4 fruit fly cellular contexts compared by ENCODE assay signal in genomic region chrX:2608470-2609157, dm6.
TF ChIP-seq lines count a peak whose summit lies in the region.

Gene Smyd3, minus strand, starts transcription at chrX:2608876.

TF ChIP-seq in whole organism, adult, 20 proteins besides CTCF, POLR2A, EP300 and RAD21 (continued from another document):
- TF ChIP-seq CG5204 (GFP tag; optimal IDR thresholded peaks at IDR 0.05; lab: Kevin White, UChicago) (no peak), CG7045 (GFP tag; optimal IDR thresholded peaks at IDR 0.05; lab: Kevin White, UChicago) (peak; percentile 46)
TF ChIP-seq in whole organism, adult: peak in this region for 15.

TF ChIP-seq in whole organism, embryonic, 481 proteins besides CTCF, POLR2A, EP300 and RAD21 (continued from another document and continues in another):
- TF ChIP-seq en (GFP tag; optimal IDR thresholded peaks at IDR 0.05; lab: Kevin White, UChicago) (peak; percentile 58), wek (GFP tag; optimal IDR thresholded peaks at IDR 0.05; lab: Kevin White, UChicago) (peak; percentile 20), CG2889 (GFP tag; IDR thresholded peaks at IDR 0.05; lab: Robert Waterston, UW) (peak; percentile 76), Atf-2 (GFP tag; optimal IDR thresholded peaks at IDR 0.05; lab: Kevin White, UChicago) (peak; percentile 65), Hey (tag; optimal IDR thresholded peaks at IDR 0.05; lab: Kevin White, UChicago) (no peak), CG10654 (GFP tag; optimal IDR thresholded peaks at IDR 0.05; lab: Kevin White, UChicago) (peak; percentile 64), CG15696 (tag; optimal IDR thresholded peaks at IDR 0.05; lab: Kevin White, UChicago) (peak; percentile 38), Dip2 (GFP tag; IDR thresholded peaks at IDR 0.05; lab: Robert Waterston, UW) (no peak), Sox102F (GFP tag; optimal IDR thresholded peaks at IDR 0.05; lab: Kevin White, UChicago) (peak; percentile 79), CG13624 (GFP tag; optimal IDR thresholded peaks at IDR 0.05; lab: Kevin White, UChicago) (peak; percentile 84), twi (tag; optimal IDR thresholded peaks at IDR 0.05; lab: Kevin White, UChicago) (peak; percentile 28), grn (GFP tag; optimal IDR thresholded peaks at IDR 0.05; lab: Kevin White, UChicago) (no peak), CG10274 (GFP tag; optimal IDR thresholded peaks at IDR 0.05; lab: Kevin White, UChicago) (no peak), CG12391 (tag; optimal IDR thresholded peaks at IDR 0.05; lab: Kevin White, UChicago) (peak; percentile 77), Nf-YB (GFP tag; optimal IDR thresholded peaks at IDR 0.05; lab: Kevin White, UChicago) (peak; percentile 34), CG42726 (GFP tag; IDR thresholded peaks at IDR 0.05; lab: Robert Waterston, UW; ENCODE audit: partially characterized antibody) (no peak), dysf (GFP tag; IDR thresholded peaks at IDR 0.05; lab: Robert Waterston, UW) (peak; percentile 84), ara (GFP tag; IDR thresholded peaks at IDR 0.05; lab: Robert Waterston, UW) (peak; percentile 82), B-H2 (GFP tag; optimal IDR thresholded peaks at IDR 0.05; lab: Kevin White, UChicago) (peak; percentile 52), unpg (GFP tag; optimal IDR thresholded peaks at IDR 0.05; lab: Kevin White, UChicago) (peak; percentile 80), CG12071 (GFP tag; optimal IDR thresholded peaks at IDR 0.05; lab: Kevin White, UChicago) (peak; percentile 53), Hand (GFP tag; optimal IDR thresholded peaks at IDR 0.05; lab: Kevin White, UChicago) (peak; percentile 30), CG10209 (GFP tag; optimal IDR thresholded peaks at IDR 0.05; lab: Kevin White, UChicago) (peak; percentile 59), Awh (GFP tag; IDR thresholded peaks at IDR 0.05; lab: Robert Waterston, UW) (peak; percentile 82), Bdp1 (GFP tag; optimal IDR thresholded peaks at IDR 0.05; lab: Kevin White, UChicago) (peak; percentile 74), tin (GFP tag; optimal IDR thresholded peaks at IDR 0.05; lab: Kevin White, UChicago) (peak; percentile 69), Aef1 (GFP tag; IDR thresholded peaks at IDR 0.05; lab: Robert Waterston, UW) (peak; percentile 87), Lhr (GFP tag; optimal IDR thresholded peaks at IDR 0.05; lab: Kevin White, UChicago) (no peak), CG3163 (GFP tag; optimal IDR thresholded peaks at IDR 0.05; lab: Kevin White, UChicago) (peak; percentile 18), HLH4C (GFP tag; IDR thresholded peaks at IDR 0.05; lab: Robert Waterston, UW; ENCODE audit: partially characterized antibody) (no peak), CG3847 (GFP tag; IDR thresholded peaks at IDR 0.05; lab: Robert Waterston, UW) (peak; percentile 84), pum (GFP tag; optimal IDR thresholded peaks at IDR 0.05; lab: Kevin White, UChicago) (peak; percentile 70), nerfin-1 (tag; optimal IDR thresholded peaks at IDR 0.05; lab: Kevin White, UChicago) (peak; percentile 29), CG13894 (tag; optimal IDR thresholded peaks at IDR 0.05; lab: Kevin White, UChicago) (no peak), Deaf1 (tag; optimal IDR thresholded peaks at IDR 0.05; lab: Kevin White, UChicago) (no peak), Atf6 (GFP tag; IDR thresholded peaks at IDR 0.05; lab: Robert Waterston, UW) (peak; percentile 84), zfh2 (GFP tag; optimal IDR thresholded peaks at IDR 0.05; lab: Kevin White, UChicago) (peak; percentile 76), crp (GFP tag; optimal IDR thresholded peaks at IDR 0.05; lab: Kevin White, UChicago) (peak in 1 of 2 experiments; percentile 34), ase (GFP tag; IDR thresholded peaks at IDR 0.05; lab: Robert Waterston, UW) (peak; percentile 75), CoRest (tag; optimal IDR thresholded peaks at IDR 0.05; lab: Kevin White, UChicago) (peak; percentile 72), CG4730 (GFP tag; IDR thresholded peaks at IDR 0.05; lab: Robert Waterston, UW) (peak; percentile 78), amos (GFP tag; IDR thresholded peaks at IDR 0.05; lab: Robert Waterston, UW; ENCODE audit: partially characterized antibody) (no peak), zen2 (GFP tag; IDR thresholded peaks at IDR 0.05; lab: Robert Waterston, UW; ENCODE audit: partially characterized antibody) (no peak)

TF ChIP-seq in whole organism, prepupa, 60 proteins besides CTCF, POLR2A, EP300 and RAD21 (continued from another document):
- TF ChIP-seq CG11762 (GFP tag; optimal IDR thresholded peaks at IDR 0.05; lab: Kevin White, UChicago; ENCODE audit: insufficient read depth): peak; percentile 70
- TF ChIP-seq Met (GFP tag; optimal IDR thresholded peaks at IDR 0.05; lab: Kevin White, UChicago): no peak
- peak; percentile 77 for TF ChIP-seq CG32006 (GFP tag; optimal IDR thresholded peaks at IDR 0.05; lab: Kevin White, UChicago)
- TF ChIP-seq Sox14 (GFP tag; optimal IDR thresholded peaks at IDR 0.05; lab: Kevin White, UChicago): peak; percentile 91
- TF ChIP-seq CG8119 (GFP tag; IDR thresholded peaks at IDR 0.05; lab: Robert Waterston, UW): peak; percentile 80
- peak; percentile 76 for TF ChIP-seq CG10669 (GFP tag; optimal IDR thresholded peaks at IDR 0.05; lab: Kevin White, UChicago)
- peak; percentile 75 for TF ChIP-seq CG6792 (GFP tag; optimal IDR thresholded peaks at IDR 0.05; lab: Kevin White, UChicago)
- TF ChIP-seq esn (GFP tag; optimal IDR thresholded peaks at IDR 0.05; lab: Kevin White, UChicago): peak; percentile 90
- peak; percentile 89 for TF ChIP-seq lz (GFP tag; optimal IDR thresholded peaks at IDR 0.05; lab: Kevin White, UChicago)
- peak; percentile 70 for TF ChIP-seq CG11902 (GFP tag; optimal IDR thresholded peaks at IDR 0.05; lab: Kevin White, UChicago)
- TF ChIP-seq CG16779 (tag; optimal IDR thresholded peaks at IDR 0.05; lab: Kevin White, UChicago): no peak
- no peak for TF ChIP-seq CG6276 (GFP tag; optimal IDR thresholded peaks at IDR 0.05; lab: Kevin White, UChicago)
- TF ChIP-seq pdm3 (GFP tag; optimal IDR thresholded peaks at IDR 0.05; lab: Kevin White, UChicago): no peak
- TF ChIP-seq cyc (GFP tag; optimal IDR thresholded peaks at IDR 0.05; lab: Kevin White, UChicago): peak; percentile 86
- TF ChIP-seq eg (GFP tag; IDR thresholded peaks at IDR 0.05; lab: Robert Waterston, UW): peak; percentile 91
- peak; percentile 84 for TF ChIP-seq CG10631 (GFP tag; optimal IDR thresholded peaks at IDR 0.05; lab: Kevin White, UChicago)
- TF ChIP-seq salr (GFP tag; optimal IDR thresholded peaks at IDR 0.05; lab: Kevin White, UChicago): no peak
- peak; percentile 72 for TF ChIP-seq Sox15 (GFP tag; optimal IDR thresholded peaks at IDR 0.05; lab: Kevin White, UChicago)
- peak; percentile 88 for TF ChIP-seq Hr4 (GFP tag; optimal IDR thresholded peaks at IDR 0.05; lab: Kevin White, UChicago)
- TF ChIP-seq CG6854 (GFP tag; optimal IDR thresholded peaks at IDR 0.05; lab: Kevin White, UChicago): peak; percentile 2
- TF ChIP-seq CG6808 (GFP tag; optimal IDR thresholded peaks at IDR 0.05; lab: Kevin White, UChicago): no peak
- no peak for TF ChIP-seq vri (GFP tag; optimal IDR thresholded peaks at IDR 0.05; lab: Kevin White, UChicago)
- peak; percentile 91 for TF ChIP-seq CG6163 (GFP tag; IDR thresholded peaks at IDR 0.05; lab: Robert Waterston, UW)
- TF ChIP-seq svp (GFP tag; lab: Kevin White, UChicago): peak; percentile 95
- TF ChIP-seq net (GFP tag; optimal IDR thresholded peaks at IDR 0.05; lab: Kevin White, UChicago): peak; percentile 86
- no peak for TF ChIP-seq fkh (GFP tag; optimal IDR thresholded peaks at IDR 0.05; lab: Kevin White, UChicago)
- no peak for TF ChIP-seq CG9139 (GFP tag; optimal IDR thresholded peaks at IDR 0.05; lab: Kevin White, UChicago)
- no peak for TF ChIP-seq Eip93F (GFP tag; optimal IDR thresholded peaks at IDR 0.05; lab: Kevin White, UChicago)
- no peak for TF ChIP-seq Blimp-1 (GFP tag; optimal IDR thresholded peaks at IDR 0.05; lab: Kevin White, UChicago)
- peak; percentile 88 for TF ChIP-seq Eip75B (GFP tag; optimal IDR thresholded peaks at IDR 0.05; lab: Kevin White, UChicago)
- no peak for TF ChIP-seq CG8319 (GFP tag; optimal IDR thresholded peaks at IDR 0.05; lab: Kevin White, UChicago)
- peak; percentile 78 for TF ChIP-seq CG34406 (GFP tag; optimal IDR thresholded peaks at IDR 0.05; lab: Kevin White, UChicago)
- TF ChIP-seq Hr38 (GFP tag; optimal IDR thresholded peaks at IDR 0.05; lab: Kevin White, UChicago): peak; percentile 16
- peak; percentile 27 for TF ChIP-seq dac (GFP tag; optimal IDR thresholded peaks at IDR 0.05; lab: Kevin White, UChicago)
- TF ChIP-seq CG11294 (GFP tag; IDR thresholded peaks at IDR 0.05; lab: Robert Waterston, UW): peak; percentile 68
- TF ChIP-seq Ets21C (GFP tag; optimal IDR thresholded peaks at IDR 0.05; lab: Kevin White, UChicago): peak; percentile 81
- peak; percentile 72 for TF ChIP-seq Lpt (GFP tag; optimal IDR thresholded peaks at IDR 0.05; lab: Kevin White, UChicago)
- peak; percentile 62 for TF ChIP-seq CG3032 (tag; optimal IDR thresholded peaks at IDR 0.05; lab: Kevin White, UChicago)
- TF ChIP-seq Hr39 (GFP tag; optimal IDR thresholded peaks at IDR 0.05; lab: Kevin White, UChicago): peak; percentile 89
- TF ChIP-seq acj6 (GFP tag; optimal IDR thresholded peaks at IDR 0.05; lab: Kevin White, UChicago): peak; percentile 85

TF ChIP-seq in whole organism, wandering third instar larva, 38 proteins besides CTCF, POLR2A, EP300 and RAD21 (continued from another document):
- TF ChIP-seq CG9705 (GFP tag; optimal IDR thresholded peaks at IDR 0.05; lab: Kevin White, UChicago): peak; percentile 36
- peak; percentile 81 for TF ChIP-seq Hr83 (GFP tag; optimal IDR thresholded peaks at IDR 0.05; lab: Kevin White, UChicago; ENCODE audit: poor library complexity, severe bottlenecking)
- no peak for TF ChIP-seq dsf (GFP tag; optimal IDR thresholded peaks at IDR 0.05; lab: Kevin White, UChicago; ENCODE audit: borderline replicate concordance)
- TF ChIP-seq sv (GFP tag; optimal IDR thresholded peaks at IDR 0.05; lab: Kevin White, UChicago): peak; percentile 76
- peak; percentile 89 for TF ChIP-seq h (GFP tag; optimal IDR thresholded peaks at IDR 0.05; lab: Kevin White, UChicago)
- no peak for TF ChIP-seq Rel (GFP tag; optimal IDR thresholded peaks at IDR 0.05; lab: Kevin White, UChicago)
- peak; percentile 37 for TF ChIP-seq Rel (tag; optimal IDR thresholded peaks at IDR 0.05; lab: Kevin White, UChicago)
- TF ChIP-seq brk (GFP tag; optimal IDR thresholded peaks at IDR 0.05; lab: Kevin White, UChicago): no peak
- TF ChIP-seq Sp1 (GFP tag; optimal IDR thresholded peaks at IDR 0.05; lab: Kevin White, UChicago): peak; percentile 68
- no peak for TF ChIP-seq jim (GFP tag; optimal IDR thresholded peaks at IDR 0.05; lab: Kevin White, UChicago)
- peak; percentile 61 for TF ChIP-seq GATAd (GFP tag; optimal IDR thresholded peaks at IDR 0.05; lab: Kevin White, UChicago)
- TF ChIP-seq lola (GFP tag; optimal IDR thresholded peaks at IDR 0.05; lab: Kevin White, UChicago): no peak
- no peak for TF ChIP-seq N (GFP tag; optimal IDR thresholded peaks at IDR 0.05; lab: Kevin White, UChicago)
- no peak for TF ChIP-seq Abd-B (GFP tag; optimal IDR thresholded peaks at IDR 0.05; lab: Kevin White, UChicago)
- peak; percentile 9 for TF ChIP-seq Mio (GFP tag; optimal IDR thresholded peaks at IDR 0.05; lab: Kevin White, UChicago)
- TF ChIP-seq Hr78 (GFP tag; optimal IDR thresholded peaks at IDR 0.05; lab: Kevin White, UChicago): no peak
